Fruit fly (Drosophila melanogaster) whole organism, embryonic: ENCODE data around the gene Atg12.

ENCODE experiments used
- Aef1 ChIP-seq: fragments of 200-800 bp; sonication (Bioruptor generic); IDR thresholded peaks from 3 replicates; pipeline ENCODE4 v1.3.6; 2022; ENCODE audit warnings: missing biosample characterization, missing genetic modification characterization
- Awh ChIP-seq: fragments of 200-800 bp; sonication (Bioruptor generic); IDR thresholded peaks from 2 replicates; pipeline ENCODE4, ENCODE4 v1.3.6; 2022; ENCODE audit warnings: missing biosample characterization, missing genetic modification characterization
- CG10654 ChIP-seq: fragments of 200-800 bp; sonication (Bioruptor generic); optimal IDR thresholded peaks from 2 replicates; lab custom pipeline; 2016; ENCODE audit warnings: missing biosample characterization, missing genetic modification characterization
- CG11398 ChIP-seq: fragments of 200-800 bp; sonication (Bioruptor generic); optimal IDR thresholded peaks from 2 replicates; lab custom pipeline; 2016; ENCODE audit warnings: missing biosample characterization, missing genetic modification characterization
- CG11560 ChIP-seq: fragments of 200-800 bp; sonication (Bioruptor generic); IDR thresholded peaks from 3 replicates; pipeline ENCODE4 v1.3.6; 2022; ENCODE audit warnings: missing biosample characterization, missing genetic modification characterization
- CG13123 ChIP-seq: fragments of 200-800 bp; sonication (Bioruptor generic); optimal IDR thresholded peaks from 2 replicates; lab custom pipeline; 2016; ENCODE audit warnings: missing biosample characterization, missing genetic modification characterization
- CG13424 ChIP-seq: fragments of 200-800 bp; sonication (Bioruptor generic); optimal IDR thresholded peaks from 2 replicates; lab custom pipeline; 2019; ENCODE audit warnings: missing biosample characterization, mild to moderate bottlenecking, missing genetic modification characterization, moderate library complexity
- CG13775 ChIP-seq: fragments of 200-800 bp; sonication (Bioruptor generic); optimal IDR thresholded peaks from 3 replicates; lab custom pipeline; 2017; ENCODE audit warnings: missing biosample characterization, mild to moderate bottlenecking, missing genetic modification characterization
- CG14441 ChIP-seq: fragments of 200-800 bp; sonication (Bioruptor generic); IDR thresholded peaks from 2 replicates; pipeline ENCODE4 v1.3.6; 2022; ENCODE audit warnings: missing biosample characterization, missing genetic modification characterization
- CG14965 ChIP-seq: fragments of 200-800 bp; sonication (Bioruptor generic); optimal IDR thresholded peaks from 2 replicates; lab custom pipeline; 2016; ENCODE audit warnings: missing biosample characterization, missing genetic modification characterization, borderline replicate concordance
- CG15269 ChIP-seq: fragments of 200-800 bp; sonication (Bioruptor generic); optimal IDR thresholded peaks from 2 replicates; lab custom pipeline; 2018; ENCODE audit warnings: missing biosample characterization, mild to moderate bottlenecking, missing genetic modification characterization, moderate library complexity
- CG15479 ChIP-seq: fragments of 200-800 bp; sonication (Bioruptor generic); optimal IDR thresholded peaks from 3 replicates; lab custom pipeline; 2019; ENCODE audit warnings: missing biosample characterization, mild to moderate bottlenecking, missing genetic modification characterization, moderate library complexity
- CG1602 ChIP-seq: fragments of 200-800 bp; sonication (Bioruptor generic); optimal IDR thresholded peaks from 3 replicates; lab custom pipeline; 2016; ENCODE audit warnings: missing biosample characterization, missing genetic modification characterization
- CG2129 ChIP-seq: fragments of 200-800 bp; sonication (Bioruptor generic); IDR thresholded peaks from 2 replicates; pipeline ENCODE4 v1.3.6; 2022; ENCODE audit warnings: missing biosample characterization, missing genetic modification characterization; ENCODE audit not compliant: partially characterized antibody
- CG2202 ChIP-seq: fragments of 200-800 bp; sonication (Bioruptor generic); optimal IDR thresholded peaks from 2 replicates; lab custom pipeline; 2018; ENCODE audit warnings: missing biosample characterization, mild to moderate bottlenecking, missing genetic modification characterization
- CG2712 ChIP-seq: fragments of 200-800 bp; optimal IDR thresholded peaks from 3 replicates; lab custom pipeline; 2019; ENCODE audit warnings: missing biosample characterization, mild to moderate bottlenecking, missing genetic modification characterization, moderate library complexity
- CG31365 ChIP-seq: fragments of 200-800 bp; sonication (Bioruptor generic); optimal IDR thresholded peaks from 2 replicates; lab custom pipeline; 2018; ENCODE audit warnings: missing biosample characterization, mild to moderate bottlenecking, missing genetic modification characterization
- CG31388 ChIP-seq: fragments of 200-800 bp; sonication (Bioruptor generic); optimal IDR thresholded peaks from 2 replicates; lab custom pipeline; 2016; ENCODE audit warnings: missing biosample characterization, missing genetic modification characterization
- CG4707 ChIP-seq: fragments of 200-800 bp; sonication (Bioruptor generic); optimal IDR thresholded peaks from 2 replicates; lab custom pipeline; 2018; ENCODE audit warnings: missing biosample characterization, mild to moderate bottlenecking, missing genetic modification characterization, moderate library complexity
- CG9876 ChIP-seq: fragments of 200-800 bp; sonication (Bioruptor generic); optimal IDR thresholded peaks from 2 replicates; lab custom pipeline; 2016; ENCODE audit warnings: missing biosample characterization, missing genetic modification characterization
- CoRest ChIP-seq: fragments of 200-800 bp; sonication (Bioruptor generic); optimal IDR thresholded peaks from 3 replicates; lab custom pipeline; 2018; ENCODE audit warnings: missing biosample characterization, mild to moderate bottlenecking, missing genetic modification characterization, moderate library complexity
- D19B ChIP-seq: fragments of 200-800 bp; sonication (Bioruptor generic); optimal IDR thresholded peaks from 2 replicates; lab custom pipeline; 2017; ENCODE audit warnings: missing biosample characterization, mild to moderate bottlenecking, missing genetic modification characterization
- Dip3 ChIP-seq: fragments of 200-800 bp; sonication (Bioruptor generic); optimal IDR thresholded peaks from 3 replicates; lab custom pipeline; 2016; ENCODE audit warnings: missing biosample characterization, missing genetic modification characterization
- Dll ChIP-seq: fragments of 200-800 bp; sonication (Bioruptor generic); IDR thresholded peaks from 4 replicates; pipeline ENCODE4 v1.3.6; 2022; ENCODE audit warnings: missing biosample characterization, missing genetic modification characterization; ENCODE audit not compliant: partially characterized antibody
- Fer2 ChIP-seq: fragments of 200-800 bp; sonication (Bioruptor generic); optimal IDR thresholded peaks from 2 replicates; lab custom pipeline; 2018; ENCODE audit warnings: missing biosample characterization, mild to moderate bottlenecking, missing genetic modification characterization, moderate library complexity
- Gsc ChIP-seq: fragments of 200-800 bp; sonication (Bioruptor generic); IDR thresholded peaks from 2 replicates; pipeline ENCODE4 v1.3.6; 2022; ENCODE audit warnings: missing biosample characterization, missing genetic modification characterization
- HLH4C ChIP-seq: fragments of 200-800 bp; sonication (Bioruptor generic); IDR thresholded peaks from 3 replicates; pipeline ENCODE4 v1.3.6; 2022; ENCODE audit warnings: missing biosample characterization, missing genetic modification characterization; ENCODE audit not compliant: partially characterized antibody
- MBD-R2 ChIP-seq: fragments of 200-800 bp; sonication (Bioruptor generic); IDR thresholded peaks from 2 replicates; pipeline ENCODE4 v1.3.6; 2022; ENCODE audit warnings: missing biosample characterization, missing genetic modification characterization
- Nf-YB ChIP-seq: fragments of 200-800 bp; sonication (Bioruptor generic); optimal IDR thresholded peaks from 3 replicates; lab custom pipeline; 2019; ENCODE audit warnings: missing biosample characterization, mild to moderate bottlenecking, missing genetic modification characterization, moderate library complexity
- Oli ChIP-seq: fragments of 200-800 bp; sonication (Bioruptor generic); optimal IDR thresholded peaks from 2 replicates; lab custom pipeline; 2018; ENCODE audit warnings: missing biosample characterization, mild to moderate bottlenecking, missing genetic modification characterization, moderate library complexity
- Sin3A ChIP-seq: fragments of >200 bp; optimal IDR thresholded peaks from 2 replicates; lab custom pipeline; 2018
- Spps ChIP-seq: fragments of 200-800 bp; sonication (Bioruptor generic); optimal IDR thresholded peaks from 2 replicates; lab custom pipeline; 2018; ENCODE audit warnings: missing biosample characterization, mild to moderate bottlenecking, missing genetic modification characterization
- Vsx1 ChIP-seq: fragments of 200-800 bp; sonication (Bioruptor generic); optimal IDR thresholded peaks from 2 replicates; lab custom pipeline; 2017; ENCODE audit warnings: missing biosample characterization, mild to moderate bottlenecking, missing genetic modification characterization, missing genetic modification reagents
- Xrp1 ChIP-seq: fragments of 200-800 bp; sonication (Bioruptor generic); IDR thresholded peaks from 2 replicates; pipeline ENCODE4 v1.3.6; 2022; ENCODE audit warnings: missing biosample characterization, missing genetic modification characterization
- amos ChIP-seq: fragments of 200-800 bp; sonication (Bioruptor generic); IDR thresholded peaks from 2 replicates; pipeline ENCODE4 v1.3.6; 2022; ENCODE audit warnings: missing biosample characterization, missing genetic modification characterization; ENCODE audit not compliant: partially characterized antibody
- bab2 ChIP-seq: fragments of 200-800 bp; sonication (Bioruptor generic); optimal IDR thresholded peaks from 2 replicates; lab custom pipeline; 2016; ENCODE audit warnings: missing biosample characterization, missing genetic modification characterization
- cad ChIP-seq: fragments of >200 bp; optimal IDR thresholded peaks from 2 replicates; lab custom pipeline; 2017; ENCODE audit warnings: missing biosample characterization, missing genetic modification characterization
- cg ChIP-seq: fragments of 200-800 bp; sonication (Bioruptor generic); optimal IDR thresholded peaks from 3 replicates; lab custom pipeline; 2019; ENCODE audit warnings: missing biosample characterization, mild to moderate bottlenecking, missing genetic modification characterization, moderate library complexity
- croc ChIP-seq: fragments of 200-800 bp; sonication (Bioruptor generic); conservative IDR thresholded peaks from 3 replicates; pipeline ENCODE4 v1.3.6; 2022; ENCODE audit warnings: missing biosample characterization, missing genetic modification characterization
- crp ChIP-seq, 2 experiments: fragments of 200-800 bp; sonication (Bioruptor generic); optimal IDR thresholded peaks; 2 replicates in 1 of 2; 3 replicates in 1 of 2; lab custom pipeline; 2017; ENCODE audit warnings: missing biosample characterization in 2 of 2, missing genetic modification characterization in 2 of 2, mild to moderate bottlenecking in 1 of 2, moderate library complexity in 1 of 2
- ewg ChIP-seq: fragments of 200-800 bp; sonication (Bioruptor generic); optimal IDR thresholded peaks from 3 replicates; lab custom pipeline; 2017; ENCODE audit warnings: mild to moderate bottlenecking, missing biosample characterization, missing genetic modification reagents, missing genetic modification characterization
- eyg ChIP-seq: fragments of 200-800 bp; sonication (Bioruptor generic); optimal IDR thresholded peaks from 3 replicates; lab custom pipeline; 2016; ENCODE audit warnings: missing biosample characterization, missing genetic modification characterization
- gem ChIP-seq: fragments of 200-800 bp; sonication (Bioruptor generic); optimal IDR thresholded peaks from 2 replicates; lab custom pipeline; 2019; ENCODE audit warnings: missing biosample characterization, mild to moderate bottlenecking, missing genetic modification characterization, moderate library complexity
- hth ChIP-seq: fragments of >200 bp; optimal IDR thresholded peaks from 2 replicates; lab custom pipeline; 2017; ENCODE audit warnings: inconsistent platforms
- knrl ChIP-seq: fragments of 200-800 bp; sonication (Bioruptor generic); IDR thresholded peaks from 3 replicates; pipeline ENCODE4 v1.3.6; 2022; ENCODE audit warnings: missing biosample characterization, missing genetic modification characterization; ENCODE audit not compliant: partially characterized antibody
- lab ChIP-seq: fragments of 200-800 bp; sonication (Bioruptor generic); optimal IDR thresholded peaks from 3 replicates; lab custom pipeline; 2017; ENCODE audit warnings: missing biosample characterization, missing genetic modification characterization, mild to moderate bottlenecking, moderate library complexity, missing genetic modification reagents
- onecut ChIP-seq: fragments of 200-800 bp; sonication (Bioruptor generic); IDR thresholded peaks from 2 replicates; pipeline ENCODE4 v1.3.6; 2022; ENCODE audit warnings: missing biosample characterization, missing genetic modification characterization
- rib ChIP-seq: fragments of 200-800 bp; sonication (Bioruptor generic); IDR thresholded peaks from 2 replicates; pipeline ENCODE4 v1.3.6; 2022; ENCODE audit warnings: missing biosample characterization, missing genetic modification characterization
- sqz ChIP-seq: fragments of 200-800 bp; sonication (Bioruptor generic); optimal IDR thresholded peaks from 3 replicates; lab custom pipeline; 2018; ENCODE audit warnings: missing biosample characterization, mild to moderate bottlenecking, missing genetic modification characterization
- toy ChIP-seq: fragments of 200-800 bp; sonication (Bioruptor generic); IDR thresholded peaks from 2 replicates; pipeline ENCODE4 v1.3.6; 2022; ENCODE audit warnings: missing biosample characterization, missing genetic modification characterization
- twi ChIP-seq: fragments of 200-800 bp; optimal IDR thresholded peaks from 2 replicates; lab custom pipeline; 2019; ENCODE audit warnings: missing biosample characterization, mild to moderate bottlenecking, missing genetic modification characterization, moderate library complexity

Gene Atg12

dm6 chr3L:12119875-12120485 lies 16.8 kb upstream of the Atg12 start, which contains the start of gene CG11560:
CG11560 (plus strand) TSS chr3L:12120019.
- no peak for TF ChIP-seq Oli
- TF ChIP-seq eyg (GFP tag; lab: Kevin White, UChicago): no peak
- TF ChIP-seq CG31365: no peak
- no peak for TF ChIP-seq croc (GFP tag; lab: Robert Waterston, UW)
- no peak for TF ChIP-seq toy (GFP tag; lab: Robert Waterston, UW)
- TF ChIP-seq Dll (GFP tag; lab: Robert Waterston, UW): peak; percentile 80
- TF ChIP-seq lab: no peak
- no peak for TF ChIP-seq twi (tag; lab: Kevin White, UChicago)
- TF ChIP-seq amos (GFP tag; lab: Robert Waterston, UW): peak; percentile 76
- no peak for TF ChIP-seq CG15269
- no peak for TF ChIP-seq cad (GFP tag; lab: Kevin White, UChicago)
- no peak for TF ChIP-seq CG10654 (GFP tag; lab: Kevin White, UChicago)
- TF ChIP-seq Aef1 (GFP tag; lab: Robert Waterston, UW): no peak
- no peak for TF ChIP-seq CG1602 (GFP tag; lab: Kevin White, UChicago)
- peak; percentile 78 for TF ChIP-seq HLH4C
- no peak for TF ChIP-seq CoRest (tag; lab: Kevin White, UChicago)
- TF ChIP-seq rib (GFP tag; lab: Robert Waterston, UW): no peak
- peak; percentile 60 for TF ChIP-seq sqz (GFP tag; lab: Kevin White, UChicago)
- no peak for TF ChIP-seq Vsx1 (GFP tag; lab: Kevin White, UChicago)
- peak; percentile 79 for TF ChIP-seq MBD-R2 (GFP tag; lab: Robert Waterston, UW)
- TF ChIP-seq cg (GFP tag; lab: Kevin White, UChicago): no peak
- no peak for TF ChIP-seq CG31388
- no peak for TF ChIP-seq Dip3 (GFP tag; lab: Kevin White, UChicago)
- TF ChIP-seq CG13424: no peak
- no peak for TF ChIP-seq CG2202 (tag; lab: Kevin White, UChicago)
- TF ChIP-seq Nf-YB (GFP tag; lab: Kevin White, UChicago): no peak
- TF ChIP-seq CG14965: no peak
- TF ChIP-seq hth (lab: Kevin White, UChicago): no peak
- no peak for TF ChIP-seq CG11398 (GFP tag; lab: Kevin White, UChicago)
- no peak for TF ChIP-seq gem (tag; lab: Kevin White, UChicago)
- TF ChIP-seq CG11560 (tag; lab: Robert Waterston, UW): no peak; the same call in 2 of the 3 replicates
- no peak for TF ChIP-seq D19B (GFP tag; lab: Kevin White, UChicago)
- no peak for TF ChIP-seq CG2712 (tag; lab: Kevin White, UChicago)
- no peak for TF ChIP-seq Spps (tag; lab: Kevin White, UChicago)
- TF ChIP-seq CG15479 (GFP tag; lab: Kevin White, UChicago): no peak
- TF ChIP-seq ewg (GFP tag; lab: Kevin White, UChicago): no peak
- TF ChIP-seq Xrp1 (GFP tag; lab: Robert Waterston, UW): no peak
- TF ChIP-seq CG2129 (GFP tag; lab: Robert Waterston, UW): peak; percentile 42
- no peak for TF ChIP-seq CG4707
- TF ChIP-seq CG9876: no peak
- TF ChIP-seq Sin3A (lab: Kevin White, UChicago): no peak
- no peak for TF ChIP-seq crp (GFP tag; optimal IDR thresholded peaks at IDR 0.05; lab: Kevin White, UChicago)
- peak; percentile 42; the same call in 2 of the 3 replicates for TF ChIP-seq knrl
- no peak for TF ChIP-seq onecut (GFP tag; lab: Robert Waterston, UW)
- no peak for TF ChIP-seq CG13775 (GFP tag; lab: Kevin White, UChicago)
- TF ChIP-seq CG13123 (GFP tag; lab: Kevin White, UChicago): no peak
- no peak for TF ChIP-seq Awh (GFP tag; lab: Robert Waterston, UW)
- no peak for TF ChIP-seq CG14441 (GFP tag; lab: Robert Waterston, UW)
- no peak for TF ChIP-seq Fer2 (tag; lab: Kevin White, UChicago)
- TF ChIP-seq bab2 (GFP tag; lab: Kevin White, UChicago): no peak
- no peak for TF ChIP-seq Gsc (GFP tag; lab: Robert Waterston, UW)
